Fruit fly (Drosophila melanogaster) Kc167 (cell line): Measurements from ENCODE around the gene Tengl3.

ENCODE experiments used
- insv ChIP-seq: fragments of >200 bp; optimal IDR thresholded peaks from 3 replicates; lab custom pipeline; 2018; ENCODE audit warnings: missing external identifiers
- psq ChIP-seq: fragments of >200 bp; optimal IDR thresholded peaks from 2 replicates; lab custom pipeline; 2017; ENCODE audit warnings: missing external identifiers
- ttk ChIP-seq: sonication (Bioruptor generic); optimal IDR thresholded peaks from 2 replicates; lab custom pipeline; 2017; ENCODE audit warnings: missing external identifiers

DNA sequence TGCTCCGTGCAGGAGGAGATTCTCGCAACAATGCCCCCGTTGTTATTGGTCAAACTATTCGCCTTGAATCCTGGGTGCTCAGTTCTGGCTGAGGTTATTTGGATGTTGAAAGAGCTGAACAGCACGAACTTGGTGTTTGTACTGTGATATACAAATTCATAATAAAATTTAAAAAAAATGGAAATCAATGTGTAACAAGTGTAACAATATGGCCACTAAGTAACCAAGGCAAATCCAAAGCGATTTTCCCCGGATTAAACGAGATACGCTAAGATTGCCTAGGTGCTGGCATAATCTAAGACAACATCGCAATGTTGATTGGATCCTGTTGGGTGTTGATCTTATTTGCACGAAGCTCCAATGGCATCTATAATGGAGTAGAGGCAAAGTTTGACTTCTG is 46.8 kb upstream of the Tengl3 start, which contains the start of gene CG4271:
- no peak for TF ChIP-seq psq (lab: Kevin White, UChicago)
- TF ChIP-seq insv (lab: Kevin White, UChicago) = no peak
- no peak for TF ChIP-seq ttk (lab: Kevin White, UChicago)
